Comparison of ENCODE assay signal across 5 worm cellular contexts in genomic region chrIV:4277694-4278093, ce11.
TF ChIP-seq lines count a peak whose summit lies in the region.

Gene nhr-78 (minus strand): TSS chrIV:4277875.

TF ChIP-seq in whole organism, L1 larva, 84 proteins besides CTCF, POLR2A, EP300 and RAD21 (continues in another document):
- peak; percentile 27 for TF ChIP-seq xbp-1 (tag; optimal IDR thresholded peaks at IDR 0.05; lab: Kevin White, UChicago)
- TF ChIP-seq jun-1 (tag; optimal IDR thresholded peaks at IDR 0.05; lab: Kevin White, UChicago) = no peak
- no peak for TF ChIP-seq nhr-90 (tag; optimal IDR thresholded peaks at IDR 0.05; lab: Kevin White, UChicago; ENCODE audit: poor library complexity)
- peak; percentile 45 to 50 for TF ChIP-seq efl-1 (optimal IDR thresholded peaks at IDR 0.05; lab: Kevin White, UChicago)
- TF ChIP-seq efl-1 (GFP tag; optimal IDR thresholded peaks at IDR 0.05 in 1 of 2; lab: Kevin White, UChicago) = peak; percentile 33 to 93
- no peak for TF ChIP-seq C04F5.9 (tag; optimal IDR thresholded peaks at IDR 0.05; lab: Kevin White, UChicago)
- no peak for TF ChIP-seq nhr-77 (tag; optimal IDR thresholded peaks at IDR 0.05; lab: Kevin White, UChicago)
- TF ChIP-seq grh-1 (GFP tag; IDR thresholded peaks at IDR 0.05; lab: Robert Waterston, UW) = no peak
- TF ChIP-seq elt-2 (tag; optimal IDR thresholded peaks at IDR 0.05; lab: Kevin White, UChicago) = no peak
- peak; percentile 8 for TF ChIP-seq unc-86 (tag; optimal IDR thresholded peaks at IDR 0.05; lab: Kevin White, UChicago)
- TF ChIP-seq tbx-2 (tag; optimal IDR thresholded peaks at IDR 0.05; lab: Kevin White, UChicago) = no peak
- no peak for TF ChIP-seq pax-3 (tag; optimal IDR thresholded peaks at IDR 0.05; lab: Kevin White, UChicago)
- TF ChIP-seq aly-2 (tag; optimal IDR thresholded peaks at IDR 0.05; lab: Kevin White, UChicago) = no peak
- no peak for TF ChIP-seq nhr-237 (tag; optimal IDR thresholded peaks at IDR 0.05; lab: Kevin White, UChicago)
- TF ChIP-seq nhr-12 (tag; optimal IDR thresholded peaks at IDR 0.05; lab: Kevin White, UChicago) = no peak
- TF ChIP-seq lin-13 (GFP tag; optimal IDR thresholded peaks at IDR 0.05; lab: Kevin White, UChicago) = no peak
- no peak for TF ChIP-seq mab-9 (GFP tag; IDR thresholded peaks at IDR 0.05; lab: Robert Waterston, UW)
- no peak for TF ChIP-seq mdl-1 (tag; optimal IDR thresholded peaks at IDR 0.05; lab: Kevin White, UChicago)
- TF ChIP-seq hlh-4 (tag; optimal IDR thresholded peaks at IDR 0.05; lab: Kevin White, UChicago) = no peak

TF ChIP-seq in whole organism, L2 larva, 48 proteins besides CTCF, POLR2A, EP300 and RAD21:
- peak; percentile 14 for TF ChIP-seq C34F6.9 (tag; optimal IDR thresholded peaks at IDR 0.05; lab: Kevin White, UChicago)
- peak; percentile 5 for TF ChIP-seq sma-9 (GFP tag; optimal IDR thresholded peaks at IDR 0.05; lab: Kevin White, UChicago)
- TF ChIP-seq sma-9 (tag; optimal IDR thresholded peaks at IDR 0.05; lab: Kevin White, UChicago) = no peak
- TF ChIP-seq ceh-82 (tag; optimal IDR thresholded peaks at IDR 0.05; lab: Kevin White, UChicago) = no peak
- TF ChIP-seq nhr-21 (tag; optimal IDR thresholded peaks at IDR 0.05; lab: Kevin White, UChicago) = no peak
- TF ChIP-seq gmeb-1 (tag; optimal IDR thresholded peaks at IDR 0.05; lab: Kevin White, UChicago) = peak; percentile 40
- TF ChIP-seq sma-3 (GFP tag; optimal IDR thresholded peaks at IDR 0.05; lab: Kevin White, UChicago) = peak; percentile 15
- no peak for TF ChIP-seq nhr-25 (tag; optimal IDR thresholded peaks at IDR 0.05; lab: Kevin White, UChicago)
- peak; percentile 37 for TF ChIP-seq F13H6.1 (tag; optimal IDR thresholded peaks at IDR 0.05; lab: Kevin White, UChicago)
- no peak for TF ChIP-seq unc-55 (GFP tag; optimal IDR thresholded peaks at IDR 0.05; lab: Kevin White, UChicago)
- TF ChIP-seq mab-5 (tag; optimal IDR thresholded peaks at IDR 0.05; lab: Kevin White, UChicago) = no peak

TF ChIP-seq in whole organism, L3 larva, 47 proteins besides CTCF, POLR2A, EP300 and RAD21:
- TF ChIP-seq ceh-28 (tag; optimal IDR thresholded peaks at IDR 0.05; lab: Kevin White, UChicago) (peak; percentile 52), nhr-23 (tag; optimal IDR thresholded peaks at IDR 0.05; lab: Kevin White, UChicago) (no peak), elt-2 (tag; optimal IDR thresholded peaks at IDR 0.05; lab: Kevin White, UChicago) (peak; percentile 27), fos-1 (tag; optimal IDR thresholded peaks at IDR 0.05; lab: Kevin White, UChicago) (no peak), R02D3.7 (tag; optimal IDR thresholded peaks at IDR 0.05; lab: Kevin White, UChicago) (no peak), pqm-1 (tag; optimal IDR thresholded peaks at IDR 0.05; lab: Kevin White, UChicago) (peak; percentile 23)

TF ChIP-seq in whole organism, L4 larva, 104 proteins besides CTCF, POLR2A, EP300 and RAD21:
- TF ChIP-seq lsy-2 (tag; optimal IDR thresholded peaks at IDR 0.05; lab: Kevin White, UChicago) (no peak), hlh-11 (tag; optimal IDR thresholded peaks at IDR 0.05; lab: Kevin White, UChicago) (peak; percentile 10), hmg-1.1 (GFP tag; IDR thresholded peaks at IDR 0.05; lab: Robert Waterston, UW) (0 out of 2 replicates have a peak, but pooled peaks have one; percentile 29), snpc-4 (tag; optimal IDR thresholded peaks at IDR 0.05; lab: Kevin White, UChicago) (no peak), F49E8.2 (tag; optimal IDR thresholded peaks at IDR 0.05; lab: Kevin White, UChicago; ENCODE audit: borderline replicate concordance) (no peak), mes-2 (tag; optimal IDR thresholded peaks at IDR 0.05; lab: Kevin White, UChicago; ENCODE audit: poor library complexity, severe bottlenecking) (peak; percentile 70)

TF ChIP-seq in whole organism, young adult, 124 proteins besides CTCF, POLR2A, EP300 and RAD21:
- TF ChIP-seq hmg-1.2 (GFP tag; IDR thresholded peaks at IDR 0.05; lab: Robert Waterston, UW) (peak; percentile 94), lin-26 (GFP tag; IDR thresholded peaks at IDR 0.05; lab: Robert Waterston, UW) (no peak), T26A5.8 (tag; optimal IDR thresholded peaks at IDR 0.05; lab: Kevin White, UChicago) (no peak), lag-1 (GFP tag; IDR thresholded peaks at IDR 0.05; lab: Robert Waterston, UW) (no peak), let-607 (tag; optimal IDR thresholded peaks at IDR 0.05; lab: Kevin White, UChicago) (no peak), mcd-1 (GFP tag; IDR thresholded peaks at IDR 0.05; lab: Robert Waterston, UW) (0 out of 2 replicates have a peak, but pooled peaks have one; percentile 22), B0336.3 (GFP tag; IDR thresholded peaks at IDR 0.05; lab: Robert Waterston, UW) (no peak), rcor-1 (GFP tag; IDR thresholded peaks at IDR 0.05; lab: Robert Waterston, UW) (no peak), snpc-4 (GFP tag; optimal IDR thresholded peaks at IDR 0.05; lab: Kevin White, UChicago) (no peak), snpc-4 (tag; optimal IDR thresholded peaks at IDR 0.05; lab: Kevin White, UChicago) (no peak), mes-4 (tag; optimal IDR thresholded peaks at IDR 0.05; lab: Kevin White, UChicago) (no peak)
